Fruit fly (Drosophila melanogaster): ENCODE measurements around the gene CG6659.
A peak's percentile ranks its signal among the peaks of the same experiment; 100 is the strongest.

The CG6659 gene

dm6 chrX:18678876-18679275, 21.8 kb upstream of the CG6659 start:
- TF ChIP-seq usp (GFP tag; optimal IDR thresholded peaks at IDR 0.05), result no peak
- TF ChIP-seq CG8478 (optimal IDR thresholded peaks at IDR 0.05), result no peak
- TF ChIP-seq EcR (GFP tag; optimal IDR thresholded peaks at IDR 0.05), result no peak
- no peak for TF ChIP-seq pan (optimal IDR thresholded peaks at IDR 0.05)
- no peak for TF ChIP-seq Dll (optimal IDR thresholded peaks at IDR 0.05)
- TF ChIP-seq psq (optimal IDR thresholded peaks at IDR 0.05), result no peak

DNA sequence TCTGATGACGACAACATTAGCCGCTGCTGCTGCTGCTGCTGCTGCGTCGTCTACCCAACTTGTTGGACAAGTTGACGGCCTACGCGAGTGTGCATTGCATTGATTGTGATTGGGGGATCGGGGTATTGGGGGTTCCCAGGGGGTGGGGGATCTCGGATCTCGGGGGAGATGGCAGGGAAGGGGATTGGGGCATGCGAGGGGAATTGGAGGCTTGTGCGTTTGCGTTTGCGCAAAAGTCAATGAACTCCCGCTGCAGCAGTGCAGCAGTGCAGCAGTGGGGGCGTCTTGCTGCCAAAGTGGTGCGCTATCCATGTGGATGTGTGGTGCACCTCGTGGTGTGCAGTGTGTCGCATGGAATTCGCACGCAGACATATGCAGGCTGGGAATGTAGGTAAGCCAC, 19.7 kb upstream of the CG6659 start:
- TF ChIP-seq psq (optimal IDR thresholded peaks at IDR 0.05) (no peak), EcR (GFP tag; optimal IDR thresholded peaks at IDR 0.05) (peak in 1 of 2 experiments; percentile 77)

DNA sequence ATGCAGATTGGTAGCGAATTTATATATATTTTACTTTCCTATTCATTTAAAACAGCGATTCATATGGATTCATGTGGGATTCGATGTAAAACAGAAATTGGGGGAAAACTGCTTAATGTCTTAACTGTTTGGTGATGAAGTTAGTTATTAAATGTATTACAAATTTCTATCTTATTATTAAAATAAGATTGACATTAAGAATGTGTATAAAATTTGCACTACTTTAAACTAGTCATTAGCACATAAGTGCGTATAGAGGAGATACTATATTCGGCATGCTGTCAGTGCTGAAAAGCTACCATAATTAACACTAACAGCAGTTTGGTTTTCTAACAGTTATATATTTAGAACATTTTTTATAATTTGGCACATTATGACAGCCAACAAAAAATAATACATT, 18.6 kb upstream of the CG6659 start:
- TF ChIP-seq usp (GFP tag; optimal IDR thresholded peaks at IDR 0.05), result no peak
- TF ChIP-seq Dll (optimal IDR thresholded peaks at IDR 0.05), result no peak
- no peak for TF ChIP-seq pan (optimal IDR thresholded peaks at IDR 0.05)
- TF ChIP-seq EcR (GFP tag; optimal IDR thresholded peaks at IDR 0.05), result no peak
- no peak for TF ChIP-seq CG8478 (optimal IDR thresholded peaks at IDR 0.05)
- no peak for TF ChIP-seq psq (optimal IDR thresholded peaks at IDR 0.05)

DNA sequence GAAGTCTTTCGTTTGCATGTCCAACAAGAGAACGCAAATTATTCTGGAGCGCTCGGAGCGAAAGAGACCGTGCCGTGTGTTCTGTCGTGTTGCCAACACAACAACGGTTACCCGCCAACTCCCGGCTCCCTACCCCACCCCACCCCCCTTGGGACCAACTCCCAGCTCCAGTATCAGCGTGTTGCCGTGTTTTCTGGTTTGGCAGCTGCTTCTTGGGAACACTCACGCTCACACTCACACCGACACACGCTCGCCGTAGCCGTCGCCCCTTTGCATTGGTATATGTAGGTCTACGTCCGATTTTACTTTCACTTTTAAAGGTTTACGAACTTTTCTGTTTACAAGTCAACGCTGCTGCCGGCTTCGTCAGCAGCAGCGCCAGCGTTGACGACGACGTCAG, 18.2 kb upstream of the CG6659 start:
- TF ChIP-seq EcR (GFP tag; optimal IDR thresholded peaks at IDR 0.05) (peak; percentile 84 to 94), Dll (optimal IDR thresholded peaks at IDR 0.05) (no peak)

DNA sequence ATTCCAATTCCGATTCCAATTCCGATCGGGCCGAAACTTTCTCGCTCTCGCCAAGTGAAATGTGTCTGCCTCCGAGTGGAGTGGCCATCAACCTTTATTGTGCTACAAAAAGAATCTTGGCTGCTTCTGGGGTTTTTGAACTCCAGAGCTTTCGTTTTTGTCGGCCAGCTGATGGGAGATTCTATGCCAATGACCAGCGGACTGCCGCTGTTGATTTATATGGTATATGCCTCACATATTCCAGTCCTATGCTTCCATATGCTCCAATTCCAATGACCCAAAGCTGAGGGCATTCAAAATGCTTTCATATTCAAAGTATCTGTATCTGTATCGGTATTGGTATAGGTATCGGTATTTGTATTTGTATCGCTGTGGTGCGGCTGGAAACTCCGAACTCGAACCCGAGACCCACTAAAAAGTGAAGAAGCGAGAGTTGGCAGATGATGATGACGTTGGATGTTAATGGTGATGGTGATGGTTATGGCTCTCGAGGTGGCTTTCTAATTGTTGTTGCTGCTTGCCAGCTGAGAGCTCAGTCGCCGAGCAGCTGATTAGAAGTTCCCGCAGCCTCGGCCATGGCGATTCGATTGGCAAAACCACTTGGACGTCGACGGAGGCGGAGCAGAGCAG, 15.9 kb upstream of the CG6659 start:
- TF ChIP-seq psq (optimal IDR thresholded peaks at IDR 0.05) (no peak), Dll (optimal IDR thresholded peaks at IDR 0.05) (no peak), pan (optimal IDR thresholded peaks at IDR 0.05) (no peak), CG8478 (optimal IDR thresholded peaks at IDR 0.05) (no peak), EcR (GFP tag; optimal IDR thresholded peaks at IDR 0.05) (no peak)

DNA sequence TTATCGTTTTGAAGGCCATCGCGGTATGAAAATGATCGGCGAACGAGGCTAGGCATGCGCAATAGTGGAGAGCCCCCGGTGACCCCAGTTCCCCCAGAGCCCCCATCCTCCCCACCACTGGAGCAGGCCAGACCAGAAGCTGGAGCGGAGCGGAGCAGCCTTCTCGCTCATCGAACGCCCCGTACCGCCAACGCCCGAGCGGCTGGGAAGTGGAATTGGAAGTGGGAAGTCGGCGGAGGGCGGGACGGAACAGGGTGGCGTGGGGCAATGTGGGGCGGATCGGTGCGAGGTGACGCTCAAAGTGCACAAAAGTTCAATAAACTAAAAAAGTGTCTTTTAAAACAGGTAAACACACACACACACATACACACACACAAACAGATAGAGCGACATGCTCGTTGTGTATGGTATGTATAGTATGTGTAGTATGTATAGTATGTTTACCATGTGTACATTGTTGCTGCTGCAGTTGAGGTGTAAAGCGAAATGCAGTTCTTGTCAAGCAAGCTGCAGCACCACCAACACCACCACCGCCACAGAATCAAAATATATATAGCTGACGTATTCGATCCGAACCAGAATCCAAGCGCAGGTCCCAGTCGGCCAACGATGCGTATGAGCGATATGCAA, 14.6 kb upstream of the CG6659 start:
- peak in 1 of 2 experiments; percentile 24 for TF ChIP-seq EcR (GFP tag; optimal IDR thresholded peaks at IDR 0.05)
- TF ChIP-seq CG8478 (optimal IDR thresholded peaks at IDR 0.05), result no peak
- TF ChIP-seq Dll (optimal IDR thresholded peaks at IDR 0.05), result no peak
- TF ChIP-seq usp (GFP tag; optimal IDR thresholded peaks at IDR 0.05), result no peak

- no peak for TF ChIP-seq Dll (optimal IDR thresholded peaks at IDR 0.05)
- no peak for TF ChIP-seq CG8478 (optimal IDR thresholded peaks at IDR 0.05)
- no peak for TF ChIP-seq EcR (GFP tag; optimal IDR thresholded peaks at IDR 0.05)
- TF ChIP-seq psq (optimal IDR thresholded peaks at IDR 0.05), result no peak
Observed at dm6 chrX:18669811-18670477, 12.9 kb upstream of the CG6659 start.

- TF ChIP-seq Dll (optimal IDR thresholded peaks at IDR 0.05), result no peak
- no peak for TF ChIP-seq pan (optimal IDR thresholded peaks at IDR 0.05)
- TF ChIP-seq psq (optimal IDR thresholded peaks at IDR 0.05), result no peak
- no peak for TF ChIP-seq EcR (GFP tag; optimal IDR thresholded peaks at IDR 0.05)
- no peak for TF ChIP-seq CG8478 (optimal IDR thresholded peaks at IDR 0.05)
- TF ChIP-seq usp (GFP tag; optimal IDR thresholded peaks at IDR 0.05), result no peak
Observed at dm6 chrX:18668293-18668692, 11.2 kb upstream of the CG6659 start.

- no peak for TF ChIP-seq psq (optimal IDR thresholded peaks at IDR 0.05)
- no peak for TF ChIP-seq pan (optimal IDR thresholded peaks at IDR 0.05)
Observed at dm6 chrX:18665715-18666267, 8.7 kb upstream of the CG6659 start.

dm6 chrX:18663362-18663761, 6.3 kb upstream of the CG6659 start:
- TF ChIP-seq usp (GFP tag; optimal IDR thresholded peaks at IDR 0.05) (no peak), psq (optimal IDR thresholded peaks at IDR 0.05) (no peak), CG8478 (optimal IDR thresholded peaks at IDR 0.05) (no peak), EcR (GFP tag; optimal IDR thresholded peaks at IDR 0.05) (no peak), pan (optimal IDR thresholded peaks at IDR 0.05) (no peak), Dll (optimal IDR thresholded peaks at IDR 0.05) (no peak)

DNA sequence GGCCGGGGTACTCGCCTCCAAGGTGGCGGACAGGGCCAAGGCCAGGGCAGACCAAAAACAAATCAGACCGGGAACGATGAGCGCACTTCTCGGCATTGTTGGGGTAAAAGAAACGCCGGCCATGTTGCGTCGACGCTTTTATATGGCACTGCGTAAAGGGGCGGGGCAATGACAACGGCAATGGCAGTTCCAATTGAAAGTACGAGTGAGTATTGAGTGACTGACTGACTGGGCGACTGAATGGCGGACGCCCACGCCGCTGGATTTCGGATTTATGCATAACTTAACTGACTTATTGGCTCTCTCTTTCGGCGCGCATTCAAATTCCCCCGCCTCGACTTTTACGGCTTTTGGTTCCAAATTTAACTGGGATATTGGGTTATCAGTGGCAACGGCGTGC, 5.0 kb upstream of the CG6659 start, which contains the start of gene CG6696:
Gene CG6696, minus strand, starts transcription at position 101 of the 400 bp plus-strand sequence.
- TF ChIP-seq EcR (GFP tag; optimal IDR thresholded peaks at IDR 0.05) (no peak), usp (GFP tag; optimal IDR thresholded peaks at IDR 0.05) (no peak), pan (optimal IDR thresholded peaks at IDR 0.05) (no peak), CG8478 (optimal IDR thresholded peaks at IDR 0.05) (no peak), psq (optimal IDR thresholded peaks at IDR 0.05) (no peak), Dll (optimal IDR thresholded peaks at IDR 0.05) (no peak)

DNA sequence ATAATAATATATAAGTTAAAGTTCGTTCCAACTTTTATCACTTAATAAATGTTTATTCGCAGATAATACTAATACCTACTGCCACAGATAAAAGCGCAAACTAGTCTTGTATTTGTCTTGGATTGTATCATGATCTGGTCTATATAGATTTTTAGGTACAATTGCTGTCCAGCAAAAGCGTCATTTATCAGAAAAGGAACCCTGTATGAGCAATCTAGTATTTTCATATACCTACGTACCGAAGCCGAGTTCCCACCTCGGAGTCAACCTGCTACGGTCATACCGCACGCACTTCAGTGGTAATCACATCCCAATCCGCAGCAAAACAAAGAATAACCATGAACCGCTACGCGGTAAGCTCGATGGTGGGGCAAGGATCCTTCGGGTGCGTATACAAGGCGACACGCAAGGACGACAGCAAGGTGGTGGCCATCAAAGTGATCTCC, 439 bp upstream of the CG6659 start, which contains the start of gene fu:
Gene fu, plus strand, starts transcription at position 254 of the 446 bp plus-strand sequence.
- TF ChIP-seq CG8478 (optimal IDR thresholded peaks at IDR 0.05) (no peak), pan (optimal IDR thresholded peaks at IDR 0.05) (no peak), usp (GFP tag; optimal IDR thresholded peaks at IDR 0.05) (no peak), Dll (optimal IDR thresholded peaks at IDR 0.05) (no peak), EcR (GFP tag; optimal IDR thresholded peaks at IDR 0.05) (no peak), psq (optimal IDR thresholded peaks at IDR 0.05) (no peak)
